Worm (Caenorhabditis elegans): ENCODE measurements around the gene T01D3.3.

The T01D3.3 gene

ce11 chrV:13703960-13704359 is at the start of gene T01D3.3:
T01D3.3 (plus strand) TSS chrV:13704271.
- TF ChIP-seq nhr-2 (tag; optimal IDR thresholded peaks at IDR 0.05) (peak; percentile 1), sptf-1 (tag; optimal IDR thresholded peaks at IDR 0.05) (no peak)

DNA sequence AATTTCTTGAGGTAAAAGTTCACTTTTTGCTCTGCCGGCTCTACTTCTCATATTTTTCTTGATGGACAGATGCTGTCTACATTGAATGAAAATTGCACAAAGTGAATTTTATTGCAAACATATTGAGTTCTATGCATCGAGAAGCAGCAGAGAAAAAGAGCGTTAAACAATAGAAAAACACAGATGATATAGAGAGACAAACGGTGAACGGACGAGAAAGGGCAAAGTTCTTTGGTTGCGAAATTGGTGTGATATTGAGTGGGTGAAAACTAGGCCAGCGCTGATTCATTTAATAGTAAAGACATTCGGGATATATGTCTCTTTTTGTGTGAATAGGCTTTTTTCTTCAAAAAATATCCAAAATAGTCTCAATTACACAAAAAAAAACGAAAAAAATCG is 49.7 kb upstream of the T01D3.3 start:
- TF ChIP-seq snpc-4 (tag; optimal IDR thresholded peaks at IDR 0.05): no peak
- no peak for TF ChIP-seq sptf-1 (tag; optimal IDR thresholded peaks at IDR 0.05)
- no peak for TF ChIP-seq blmp-1 (tag; optimal IDR thresholded peaks at IDR 0.05)
- TF ChIP-seq ceh-43 (GFP tag; optimal IDR thresholded peaks at IDR 0.05): no peak
- no peak for TF ChIP-seq elt-1 (tag; optimal IDR thresholded peaks at IDR 0.05; ENCODE audit: borderline replicate concordance, insufficient read depth)
- no peak for TF ChIP-seq mep-1 (tag; optimal IDR thresholded peaks at IDR 0.05)
- no peak for TF ChIP-seq lsy-2 (tag; optimal IDR thresholded peaks at IDR 0.05)
- TF ChIP-seq drap-1 (GFP tag; optimal IDR thresholded peaks at IDR 0.05): no peak
- TF ChIP-seq lin-13 (tag; optimal IDR thresholded peaks at IDR 0.05): no peak
- no peak for TF ChIP-seq M03D4.4 (tag; optimal IDR thresholded peaks at IDR 0.05)
- no peak for TF ChIP-seq ces-1 (GFP tag; optimal IDR thresholded peaks at IDR 0.05)
- no peak for TF ChIP-seq flh-1 (GFP tag; optimal IDR thresholded peaks at IDR 0.05)
- no peak for TF ChIP-seq hlh-1 (tag; optimal IDR thresholded peaks at IDR 0.05)
- TF ChIP-seq ceh-39 (tag; optimal IDR thresholded peaks at IDR 0.05): no peak
- no peak for TF ChIP-seq cnd-1 (tag; optimal IDR thresholded peaks at IDR 0.05)
- TF ChIP-seq elt-3 (tag; optimal IDR thresholded peaks at IDR 0.05): no peak
- TF ChIP-seq bed-3 (GFP tag; optimal IDR thresholded peaks at IDR 0.05): no peak

ce11 chrV:13655202-13655764 is 48.8 kb upstream of the T01D3.3 start:
- TF ChIP-seq bed-3 (GFP tag; optimal IDR thresholded peaks at IDR 0.05) (no peak), snpc-4 (tag; optimal IDR thresholded peaks at IDR 0.05) (no peak), lin-32 (GFP tag; optimal IDR thresholded peaks at IDR 0.05) (no peak), ces-1 (GFP tag; optimal IDR thresholded peaks at IDR 0.05) (peak; percentile 82), M03D4.4 (tag; optimal IDR thresholded peaks at IDR 0.05) (peak; percentile 40), nhr-237 (tag; optimal IDR thresholded peaks at IDR 0.05) (no peak), sem-2 (GFP tag; optimal IDR thresholded peaks at IDR 0.05) (no peak), mep-1 (tag; optimal IDR thresholded peaks at IDR 0.05) (peak; percentile 69), mls-2 (tag; optimal IDR thresholded peaks at IDR 0.05) (peak; percentile 42), tbx-8 (GFP tag; optimal IDR thresholded peaks at IDR 0.05) (no peak), elt-3 (tag; optimal IDR thresholded peaks at IDR 0.05) (no peak), nhr-12 (tag; optimal IDR thresholded peaks at IDR 0.05) (no peak), lsy-2 (tag; optimal IDR thresholded peaks at IDR 0.05) (peak; percentile 33), unc-120 (tag; optimal IDR thresholded peaks at IDR 0.05; ENCODE audit: poor library complexity, severe bottlenecking) (peak; percentile 42), pha-4 (tag; optimal IDR thresholded peaks at IDR 0.05) (no peak), ham-2 (GFP tag; optimal IDR thresholded peaks at IDR 0.05) (no peak), mab-5 (tag; optimal IDR thresholded peaks at IDR 0.05) (no peak), ceh-39 (tag; optimal IDR thresholded peaks at IDR 0.05) (no peak), zip-8 (tag; optimal IDR thresholded peaks at IDR 0.05) (no peak), unc-39 (tag; optimal IDR thresholded peaks at IDR 0.05) (no peak), blmp-1 (tag; optimal IDR thresholded peaks at IDR 0.05) (no peak), ztf-11 (tag; optimal IDR thresholded peaks at IDR 0.05) (no peak), sptf-1 (tag; optimal IDR thresholded peaks at IDR 0.05) (no peak), lin-13 (tag; optimal IDR thresholded peaks at IDR 0.05) (no peak), hlh-1 (tag; optimal IDR thresholded peaks at IDR 0.05) (no peak), nhr-76 (tag; optimal IDR thresholded peaks at IDR 0.05) (no peak), cnd-1 (tag; optimal IDR thresholded peaks at IDR 0.05) (no peak), ceh-43 (GFP tag; optimal IDR thresholded peaks at IDR 0.05) (peak; percentile 28), flh-1 (GFP tag; optimal IDR thresholded peaks at IDR 0.05) (no peak), drap-1 (GFP tag; optimal IDR thresholded peaks at IDR 0.05) (no peak), nhr-2 (tag; optimal IDR thresholded peaks at IDR 0.05) (no peak), nhr-28 (tag; optimal IDR thresholded peaks at IDR 0.05) (no peak), ceh-83 (GFP tag; optimal IDR thresholded peaks at IDR 0.05) (no peak), elt-1 (tag; optimal IDR thresholded peaks at IDR 0.05; ENCODE audit: borderline replicate concordance, insufficient read depth) (no peak), unc-62 (GFP tag; optimal IDR thresholded peaks at IDR 0.05) (peak; percentile 73)

Data from whole organism, mixed stage, embryonic.